Worm (Caenorhabditis elegans): ENCODE results near the gene his-1.

his-1 gene

DNA sequence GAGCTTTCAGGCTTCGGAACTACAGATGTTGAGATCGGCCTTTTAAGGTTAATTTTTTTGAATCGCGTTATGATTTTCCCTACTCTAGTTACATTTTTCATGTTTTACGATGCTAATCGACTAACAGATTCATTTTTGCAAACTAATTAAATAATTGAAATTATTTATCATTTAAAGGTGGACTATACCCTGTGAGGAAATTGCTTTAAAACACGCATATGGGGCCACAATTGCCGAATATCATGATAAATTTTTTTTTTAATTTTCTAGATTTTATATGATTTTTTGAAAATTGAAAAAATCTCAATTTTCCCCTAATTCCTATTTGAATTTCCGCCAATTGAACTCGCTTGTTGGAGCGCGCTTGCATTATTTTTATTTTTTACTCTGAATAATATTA lies 19.7 kb downstream of the his-1 start, which contains the start of gene fbxa-100:
Gene fbxa-100 (minus strand): TSS at position 101 of the 400 bp plus-strand sequence.
- TF ChIP-seq lin-39 (tag; optimal IDR thresholded peaks at IDR 0.05), result no peak

DNA sequence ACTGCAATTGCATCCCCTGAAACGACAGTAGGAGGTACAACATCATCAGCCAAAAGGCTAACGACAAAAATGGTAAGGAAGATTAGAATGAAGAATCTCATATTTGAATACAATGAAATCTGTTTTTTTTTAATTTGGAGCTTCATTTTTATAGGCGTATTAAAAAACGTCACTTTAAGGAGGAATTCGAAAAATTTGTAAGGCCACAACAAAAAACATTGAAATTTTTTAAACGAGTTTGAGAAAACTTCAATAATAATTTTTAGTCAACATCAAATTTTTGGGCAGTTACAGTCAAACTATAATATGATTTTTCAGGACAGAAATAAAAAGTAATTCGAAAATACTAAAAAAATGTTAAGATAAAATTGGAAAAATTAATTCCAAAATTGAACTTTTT lies 20.5 kb downstream of the his-1 start, which contains the start of gene F14H3.14:
Gene F14H3.14 (minus strand): TSS at position 101 of the 400 bp plus-strand sequence.
- no peak for TF ChIP-seq unc-62 (GFP tag; optimal IDR thresholded peaks at IDR 0.05)
- no peak for TF ChIP-seq blmp-1 (tag; optimal IDR thresholded peaks at IDR 0.05; ENCODE audit: insufficient read depth)
- no peak for TF ChIP-seq nhr-21 (tag; optimal IDR thresholded peaks at IDR 0.05)
- no peak for TF ChIP-seq ceh-82 (tag; optimal IDR thresholded peaks at IDR 0.05)
- TF ChIP-seq ceh-16 (tag; optimal IDR thresholded peaks at IDR 0.05), result no peak
- no peak for TF ChIP-seq lsy-2 (tag; optimal IDR thresholded peaks at IDR 0.05)
- TF ChIP-seq lin-39 (tag; optimal IDR thresholded peaks at IDR 0.05), result no peak
- TF ChIP-seq ztf-4 (tag; optimal IDR thresholded peaks at IDR 0.05), result no peak
- TF ChIP-seq nhr-6 (tag; optimal IDR thresholded peaks at IDR 0.05), result no peak
- TF ChIP-seq mbf-1 (tag; optimal IDR thresholded peaks at IDR 0.05), result no peak
- TF ChIP-seq sma-3 (GFP tag; optimal IDR thresholded peaks at IDR 0.05), result no peak
- TF ChIP-seq fos-1 (tag; optimal IDR thresholded peaks at IDR 0.05), result no peak
- no peak for TF ChIP-seq elt-1 (tag; optimal IDR thresholded peaks at IDR 0.05)
- no peak for TF ChIP-seq gmeb-1 (tag; optimal IDR thresholded peaks at IDR 0.05)
- no peak for TF ChIP-seq nhr-11 (tag; optimal IDR thresholded peaks at IDR 0.05)
- no peak for TF ChIP-seq egl-27 (tag; optimal IDR thresholded peaks at IDR 0.05)
- no peak for TF ChIP-seq mab-5 (tag; optimal IDR thresholded peaks at IDR 0.05)
- TF ChIP-seq dmd-4 (tag; optimal IDR thresholded peaks at IDR 0.05), result no peak
- no peak for TF ChIP-seq Y55F3AM.14 (GFP tag; optimal IDR thresholded peaks at IDR 0.05)
- TF ChIP-seq nhr-23 (tag; optimal IDR thresholded peaks at IDR 0.05), result no peak

DNA sequence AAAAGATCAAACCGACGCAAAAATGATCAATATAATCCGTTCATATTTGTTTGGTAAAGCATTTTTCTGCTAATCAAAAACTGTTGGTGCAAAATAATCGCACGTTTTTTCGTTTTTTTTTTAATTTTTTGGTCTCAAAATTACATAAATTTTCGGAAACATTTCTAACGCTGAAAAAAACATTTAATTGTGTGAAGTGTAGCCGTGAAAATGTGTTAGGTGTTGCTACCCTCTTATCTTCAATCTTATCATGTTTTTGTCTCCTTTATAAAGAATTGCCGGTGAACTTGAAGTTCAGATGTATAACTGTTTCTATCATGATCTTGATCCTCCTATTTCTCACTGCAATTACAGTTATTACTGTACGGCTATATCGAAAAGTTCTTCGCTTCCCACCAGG lies 26.6 kb downstream of the his-1 start, which contains the start of gene cyp-35D1:
Gene cyp-35D1 (plus strand): TSS at position 301 of the 400 bp plus-strand sequence.
- TF ChIP-seq mab-5 (tag; optimal IDR thresholded peaks at IDR 0.05), result no peak
- TF ChIP-seq ZK546.5 (tag; optimal IDR thresholded peaks at IDR 0.05), result no peak
- TF ChIP-seq ztf-11 (tag; optimal IDR thresholded peaks at IDR 0.05), result no peak
- TF ChIP-seq nhr-11 (tag; optimal IDR thresholded peaks at IDR 0.05), result no peak
- no peak for TF ChIP-seq lsy-2 (tag; optimal IDR thresholded peaks at IDR 0.05)
- no peak for TF ChIP-seq F13H6.1 (tag; optimal IDR thresholded peaks at IDR 0.05)
- no peak for TF ChIP-seq lin-39 (tag; optimal IDR thresholded peaks at IDR 0.05)
- TF ChIP-seq R02D3.7 (tag; optimal IDR thresholded peaks at IDR 0.05), result no peak
- no peak for TF ChIP-seq ceh-82 (tag; optimal IDR thresholded peaks at IDR 0.05)
- no peak for TF ChIP-seq ztf-1 (GFP tag; conservative IDR thresholded peaks at IDR 0.05)
- TF ChIP-seq fos-1 (tag; optimal IDR thresholded peaks at IDR 0.05), result no peak
- no peak for TF ChIP-seq crh-2 (tag; optimal IDR thresholded peaks at IDR 0.05)
- TF ChIP-seq elt-3 (tag; optimal IDR thresholded peaks at IDR 0.05), result no peak
- no peak for TF ChIP-seq dmd-4 (tag; optimal IDR thresholded peaks at IDR 0.05)
- no peak for TF ChIP-seq nhr-6 (tag; optimal IDR thresholded peaks at IDR 0.05)

DNA sequence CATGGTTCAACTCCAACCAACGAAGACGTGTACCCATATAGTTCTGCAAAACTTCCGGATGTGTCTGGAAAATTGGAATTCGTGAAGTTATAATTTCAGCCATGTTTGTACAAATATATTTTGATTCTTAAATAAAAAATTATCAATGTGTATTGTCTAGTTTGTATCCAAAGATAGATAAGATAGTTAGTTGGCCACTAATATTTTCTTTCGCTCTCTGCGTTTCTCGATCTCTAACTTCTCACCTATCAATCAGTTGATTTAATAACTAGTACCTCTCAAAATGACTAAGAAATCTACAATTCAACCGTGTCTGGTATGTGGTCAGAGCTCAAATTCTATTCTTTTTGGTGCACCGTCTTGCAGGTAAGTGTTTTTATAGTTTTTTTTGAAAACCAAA lies 28.8 kb downstream of the his-1 start, which contains the start of gene nhr-176:
Gene nhr-176 (plus strand): TSS at position 159 of the 400 bp plus-strand sequence.
- TF ChIP-seq ceh-16 (tag; optimal IDR thresholded peaks at IDR 0.05), result no peak
- no peak for TF ChIP-seq nhr-77 (tag; optimal IDR thresholded peaks at IDR 0.05)
- TF ChIP-seq fos-1 (tag; optimal IDR thresholded peaks at IDR 0.05), result peak; percentile 9
- TF ChIP-seq nhr-23 (tag; optimal IDR thresholded peaks at IDR 0.05), result no peak
- TF ChIP-seq sma-3 (GFP tag; optimal IDR thresholded peaks at IDR 0.05), result no peak
- no peak for TF ChIP-seq unc-39 (tag; optimal IDR thresholded peaks at IDR 0.05)
- no peak for TF ChIP-seq elt-1 (tag; optimal IDR thresholded peaks at IDR 0.05)

DNA sequence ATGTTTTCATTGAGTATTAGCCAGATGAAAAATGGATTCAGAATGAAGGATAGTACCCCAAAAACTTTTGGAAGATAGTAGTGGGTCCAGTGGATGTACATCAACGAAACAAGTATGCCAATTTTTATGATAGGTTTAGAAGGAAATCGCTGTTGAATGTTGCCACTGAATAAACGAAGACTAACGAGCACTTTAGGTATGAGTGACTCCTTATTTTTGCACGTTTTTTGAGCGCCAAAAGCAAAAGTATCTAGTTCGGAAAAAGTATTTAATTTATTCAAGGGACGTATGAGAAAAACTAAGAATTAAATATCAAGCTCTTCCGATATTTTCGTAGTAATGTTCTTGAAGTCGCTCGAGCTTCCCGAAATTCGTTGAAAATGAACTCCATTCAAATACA lies 31.5 kb downstream of the his-1 start, which contains the start of gene srj-10:
Gene srj-10 (minus strand): TSS at position 101 of the 400 bp plus-strand sequence.
- TF ChIP-seq crh-2 (tag; optimal IDR thresholded peaks at IDR 0.05) (no peak), sem-4 (tag; optimal IDR thresholded peaks at IDR 0.05) (no peak), sma-9 (GFP tag; optimal IDR thresholded peaks at IDR 0.05) (no peak), sma-9 (tag; optimal IDR thresholded peaks at IDR 0.05) (no peak), F13H6.1 (tag; optimal IDR thresholded peaks at IDR 0.05) (no peak), nhr-77 (tag; optimal IDR thresholded peaks at IDR 0.05) (no peak), nhr-23 (tag; optimal IDR thresholded peaks at IDR 0.05) (no peak)

DNA sequence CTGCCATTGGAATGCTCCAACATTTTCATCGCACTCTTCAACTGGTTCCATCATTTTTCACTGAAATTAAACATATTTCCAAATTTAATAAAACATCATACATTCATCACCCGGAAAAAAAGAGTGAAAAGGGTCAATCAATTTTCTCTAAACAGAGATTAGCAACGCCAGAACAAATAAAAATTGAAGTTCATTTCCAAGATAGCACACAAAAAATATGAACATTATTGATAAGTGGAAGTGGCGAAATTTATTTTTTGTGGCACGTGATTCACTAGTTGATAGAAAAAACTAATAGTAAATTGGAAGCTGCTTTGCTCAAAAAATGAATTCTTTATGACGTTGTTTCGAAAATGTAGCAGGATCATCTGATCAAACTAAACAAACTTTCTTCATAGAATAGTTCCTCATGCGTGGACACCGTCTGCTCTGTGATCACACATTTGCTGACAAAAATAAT lies 33.0 kb downstream of the his-1 start, which contains the start of the genes F14H3.12 and srj-29:
Gene F14H3.12 (minus strand): TSS at position 74 of the 460 bp plus-strand sequence.
Gene srj-29 (plus strand): TSS at position 410 of the 460 bp plus-strand sequence.
- no peak for TF ChIP-seq ztf-11 (tag; optimal IDR thresholded peaks at IDR 0.05)
- TF ChIP-seq fos-1 (tag; optimal IDR thresholded peaks at IDR 0.05), result peak; percentile 30
- TF ChIP-seq nhr-11 (tag; optimal IDR thresholded peaks at IDR 0.05), result no peak

All from whole organism, L2 larva.